Fruit fly (Drosophila melanogaster) whole organism, pupa: ENCODE data around the gene CG10077.

Experiments used
- CG17806 ChIP-seq: fragments of 200-800 bp; sonication (Bioruptor generic); optimal IDR thresholded peaks from 2 replicates; lab custom pipeline; 2018; ENCODE audit warnings: missing biosample characterization, mild to moderate bottlenecking, missing genetic modification characterization, moderate library complexity
- CG32121 ChIP-seq: fragments of 200-800 bp; sonication (Bioruptor generic); IDR thresholded peaks from 2 replicates; pipeline ENCODE4 v1.3.6; 2022; ENCODE audit warnings: missing biosample characterization, missing genetic modification characterization
- CG8159 ChIP-seq: fragments of 200-800 bp; sonication (Bioruptor generic); optimal IDR thresholded peaks from 3 replicates; lab custom pipeline; 2018; ENCODE audit warnings: missing biosample characterization, mild to moderate bottlenecking, missing genetic modification characterization, moderate library complexity
- D1 ChIP-seq: fragments of 200-800 bp; sonication (Bioruptor generic); optimal IDR thresholded peaks from 2 replicates; lab custom pipeline; 2018; ENCODE audit warnings: missing biosample characterization, mild to moderate bottlenecking, missing genetic modification characterization, moderate library complexity
- EcR ChIP-seq: fragments of 200-800 bp; sonication (Bioruptor generic); optimal IDR thresholded peaks from 3 replicates; lab custom pipeline; 2019; ENCODE audit warnings: missing biosample characterization, missing genetic modification characterization, mild to moderate bottlenecking, moderate library complexity, missing genetic modification reagents
- Ets98B ChIP-seq: fragments of 200-800 bp; sonication (Bioruptor generic); IDR thresholded peaks from 2 replicates; pipeline ENCODE4 v1.3.6; 2022; ENCODE audit warnings: missing biosample characterization, missing genetic modification characterization
- Pif1A ChIP-seq: fragments of 200-800 bp; sonication (Bioruptor generic); optimal IDR thresholded peaks from 3 replicates; lab custom pipeline; 2016; ENCODE audit warnings: missing biosample characterization, missing genetic modification characterization
- Snoo ChIP-seq: fragments of 200-800 bp; sonication (Bioruptor generic); optimal IDR thresholded peaks from 3 replicates; lab custom pipeline; 2017; ENCODE audit warnings: missing biosample characterization, mild to moderate bottlenecking, missing genetic modification characterization, inconsistent platforms

- TF ChIP-seq Ets98B (GFP tag; lab: Robert Waterston, UW): peak; percentile 90
- peak; percentile 88 for TF ChIP-seq CG32121 (GFP tag; lab: Robert Waterston, UW)
- peak; percentile 88 for TF ChIP-seq Snoo
- TF ChIP-seq CG17806 (tag; lab: Kevin White, UChicago): peak; percentile 92
- TF ChIP-seq CG8159 (tag; lab: Kevin White, UChicago): peak; percentile 91
- TF ChIP-seq EcR (GFP tag; lab: Kevin White, UChicago): no peak
- no peak for TF ChIP-seq D1 (tag; lab: Kevin White, UChicago)
- TF ChIP-seq Pif1A: peak; percentile 85
Observed at dm6 chr3L:6955254-6956229, at the start of gene CG10077, which contains the start of gene CG9948.
